Fruit fly (Drosophila melanogaster) whole organism: Measurements from ENCODE around the gene BckdhA.

ENCODE experiments used
- CG8478 ChIP-seq: fragments of >200 bp; optimal IDR thresholded peaks from 2 replicates; lab custom pipeline; 2018; ENCODE audit warnings: inconsistent platforms
- Dll ChIP-seq: fragments of >200 bp; optimal IDR thresholded peaks from 2 replicates; lab custom pipeline; 2017
- EcR ChIP-seq, 2 experiments: fragments of >200 bp; optimal IDR thresholded peaks; 2 replicates each; lab custom pipeline; 2017; ENCODE audit warnings: missing biosample characterization in 2 of 2, missing genetic modification characterization in 2 of 2, missing genetic modification reagents in 2 of 2
- psq ChIP-seq: fragments of >200 bp; optimal IDR thresholded peaks from 2 replicates; lab custom pipeline; 2017
- usp ChIP-seq: fragments of >200 bp; optimal IDR thresholded peaks from 2 replicates; lab custom pipeline; 2017; ENCODE audit warnings: missing biosample characterization, missing genetic modification characterization, mixed read lengths

DNA sequence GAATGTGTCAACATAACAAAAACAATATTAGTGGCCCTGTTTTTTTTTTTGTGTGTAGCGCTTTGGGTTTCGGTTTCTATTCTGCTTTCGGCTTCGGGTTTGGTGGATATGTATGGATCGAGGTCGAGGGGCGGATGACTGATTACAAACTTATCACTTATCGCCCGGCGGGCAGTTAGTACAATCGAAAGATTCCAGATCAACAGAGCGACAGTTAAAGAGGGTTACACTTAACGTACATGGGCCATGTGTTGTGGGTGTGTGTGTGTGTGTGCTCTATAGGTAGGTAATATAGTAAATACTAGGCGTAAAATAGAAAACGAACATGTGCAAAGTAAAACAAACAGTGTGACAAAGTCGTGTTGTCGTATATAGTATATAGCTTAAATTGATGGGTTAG lies 6.8 kb upstream of the BckdhA start:
- TF ChIP-seq usp (GFP tag; lab: Kevin White, UChicago): no peak
- no peak for TF ChIP-seq CG8478 (lab: Kevin White, UChicago)
- no peak for TF ChIP-seq psq (lab: Kevin White, UChicago)
- TF ChIP-seq EcR (GFP tag; optimal IDR thresholded peaks at IDR 0.05; lab: Kevin White, UChicago): no peak
- TF ChIP-seq Dll: no peak
